Worm (Caenorhabditis elegans) whole organism, early embryonic: Measurements from ENCODE around the gene srt-34.

Experiments
- B0310.2 ChIP-seq: sonication (generic microtip); optimal IDR thresholded peaks from 2 replicates; lab custom pipeline; 2016; ENCODE audit warnings: mild to moderate bottlenecking, missing genetic modification characterization, missing compliant biosample characterization
- F13C5.2 ChIP-seq: sonication (generic microtip); optimal IDR thresholded peaks from 2 replicates; lab custom pipeline; 2017; ENCODE audit warnings: mild to moderate bottlenecking, missing genetic modification characterization, inconsistent platforms, missing compliant biosample characterization
- aly-1 ChIP-seq: sonication (generic microtip); optimal IDR thresholded peaks from 2 replicates; lab custom pipeline; 2016; ENCODE audit warnings: missing genetic modification characterization, missing compliant biosample characterization
- ama-1 ChIP-seq: fragments of 150-350 bp; optimal IDR thresholded peaks from 2 replicates; lab custom pipeline; 2014
- ceh-13 ChIP-seq: fragments of 200-800 bp; sonication (Bioruptor generic); optimal IDR thresholded peaks from 2 replicates; lab custom pipeline; 2018; ENCODE audit warnings: mild to moderate bottlenecking, missing genetic modification characterization, missing compliant biosample characterization
- ceh-36 ChIP-seq: sonication (generic microtip); optimal IDR thresholded peaks from 2 replicates; lab custom pipeline; 2016; ENCODE audit warnings: missing genetic modification characterization, inconsistent platforms, missing compliant biosample characterization
- ets-7 ChIP-seq: sonication (generic microtip); optimal IDR thresholded peaks from 2 replicates; lab custom pipeline; 2016; ENCODE audit warnings: missing genotype, missing genetic modification characterization, missing compliant biosample characterization
- flt-1 ChIP-seq: fragments of 200-800 bp; sonication (Bioruptor generic); IDR thresholded peaks from 2 replicates; pipeline ENCODE4 v1.3.6; 2022; ENCODE audit warnings: missing genetic modification characterization, missing compliant biosample characterization
- hmbx-1 ChIP-seq: sonication (generic microtip); optimal IDR thresholded peaks from 2 replicates; lab custom pipeline; 2016; ENCODE audit warnings: mild to moderate bottlenecking, missing genetic modification characterization, missing compliant biosample characterization
- hmg-4 ChIP-seq: fragments of 200-800 bp; sonication (Bioruptor generic); optimal IDR thresholded peaks from 2 replicates; lab custom pipeline; 2018; ENCODE audit warnings: mild to moderate bottlenecking, missing genetic modification characterization, missing compliant biosample characterization
- hnd-1 ChIP-seq: sonication (generic microtip); optimal IDR thresholded peaks from 2 replicates; lab custom pipeline; 2016; ENCODE audit warnings: missing genetic modification characterization, missing compliant biosample characterization
- pes-1 ChIP-seq: fragments of 200-800 bp; sonication (Bioruptor generic); IDR thresholded peaks from 2 replicates; pipeline ENCODE4 v1.3.6; 2022; ENCODE audit warnings: missing genetic modification reagents, missing genetic modification characterization, missing compliant biosample characterization
- scrt-1 ChIP-seq: fragments of 200-800 bp; sonication (Bioruptor generic); IDR thresholded peaks from 2 replicates; pipeline ENCODE4 v1.3.6; 2022; ENCODE audit warnings: missing genetic modification characterization, missing compliant biosample characterization
- sea-1 ChIP-seq: fragments of 200-800 bp; sonication (Bioruptor generic); conservative IDR thresholded peaks from 2 replicates; pipeline ENCODE4 v1.3.6; 2022; ENCODE audit warnings: missing genetic modification characterization, missing compliant biosample characterization
- tbx-11 ChIP-seq: fragments of 200-800 bp; sonication (Bioruptor generic); IDR thresholded peaks from 2 replicates; pipeline ENCODE4 v1.3.6; 2022; ENCODE audit warnings: missing genetic modification characterization, missing compliant biosample characterization
- tbx-37 ChIP-seq: fragments of 200-800 bp; sonication (Bioruptor generic); conservative IDR thresholded peaks from 2 replicates; pipeline ENCODE4 v1.3.6; 2022; ENCODE audit warnings: missing genetic modification reagents, missing genetic modification characterization, missing compliant biosample characterization
- tra-4 ChIP-seq: sonication (generic microtip); optimal IDR thresholded peaks from 2 replicates; lab custom pipeline; 2017; ENCODE audit warnings: missing genetic modification characterization, missing compliant biosample characterization

The srt-34 gene

DNA sequence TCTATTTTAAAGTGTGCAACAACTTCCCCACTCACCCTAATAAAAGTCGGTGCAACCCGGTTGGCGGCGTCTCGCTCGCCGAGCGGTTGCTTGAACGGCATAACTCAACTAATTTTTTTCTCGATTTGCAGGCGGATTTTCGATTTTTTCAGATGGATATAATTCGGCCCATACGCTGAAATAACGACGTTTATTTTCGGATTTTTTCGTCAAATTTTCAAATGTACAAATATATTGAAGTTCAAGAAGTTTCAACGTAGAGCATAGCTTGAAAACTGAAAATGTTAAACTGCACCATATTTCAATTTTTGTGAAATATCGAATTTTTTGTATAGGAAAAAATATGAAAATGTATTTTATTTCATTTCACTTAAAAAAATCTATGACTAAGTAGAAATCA lies 10.3 kb downstream of the srt-34 start, which contains the start of gene ketn-1:
TSS of gene ketn-1 (minus strand) at position 101 of the 400 bp plus-strand sequence.
- TF ChIP-seq hmbx-1 (tag; lab: Kevin White, UChicago) = no peak
- no peak; the same call in 1 of the 2 replicates for TF ChIP-seq tbx-11 (GFP tag; lab: Robert Waterston, UW)
- TF ChIP-seq ets-7 (tag; lab: Kevin White, UChicago) = no peak
- TF ChIP-seq sea-1 (GFP tag; lab: Robert Waterston, UW) = no peak
- no peak for TF ChIP-seq tbx-37 (GFP tag; lab: Robert Waterston, UW)
- TF ChIP-seq B0310.2 = no peak
- no peak for TF ChIP-seq pes-1 (GFP tag; lab: Robert Waterston, UW)
- TF ChIP-seq ceh-13 = no peak
- no peak for TF ChIP-seq aly-1
- TF ChIP-seq ama-1 (lab: Kevin White, UChicago) = no peak
- TF ChIP-seq scrt-1 (GFP tag; lab: Robert Waterston, UW) = no peak
- TF ChIP-seq F13C5.2 (tag; lab: Kevin White, UChicago) = no peak
- no peak for TF ChIP-seq flt-1 (GFP tag; lab: Robert Waterston, UW)
- TF ChIP-seq ceh-36 (tag; lab: Kevin White, UChicago) = no peak
- no peak for TF ChIP-seq hnd-1 (tag; lab: Kevin White, UChicago)
- no peak for TF ChIP-seq hmg-4 (GFP tag; lab: Kevin White, UChicago)
- TF ChIP-seq tra-4 (tag; lab: Kevin White, UChicago) = no peak

DNA sequence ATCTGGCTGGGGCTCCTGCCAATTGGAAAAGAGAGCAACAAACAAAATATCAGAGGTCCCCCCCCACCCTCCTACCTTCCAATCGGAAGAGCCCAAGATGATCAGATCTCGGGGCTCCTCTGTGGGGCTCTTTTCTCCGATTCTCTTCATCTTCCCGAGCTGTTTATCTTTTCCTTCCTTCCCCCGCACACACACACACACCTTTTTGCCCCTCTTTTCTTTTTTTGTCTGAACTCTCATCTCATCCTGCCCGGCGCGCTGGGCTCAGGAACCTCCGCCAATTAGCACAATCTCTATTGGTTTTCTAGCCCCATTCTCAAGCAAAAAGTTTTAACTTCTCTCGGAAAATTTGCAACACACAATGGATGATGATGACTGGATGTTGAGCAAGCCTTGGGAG lies 14.8 kb downstream of the srt-34 start:
- no peak for TF ChIP-seq F13C5.2 (tag; lab: Kevin White, UChicago)

- TF ChIP-seq hmg-4 (GFP tag; lab: Kevin White, UChicago) (no peak), hmbx-1 (tag; lab: Kevin White, UChicago) (no peak), tra-4 (tag; lab: Kevin White, UChicago) (no peak), ets-7 (tag; lab: Kevin White, UChicago) (no peak), tbx-11 (GFP tag; lab: Robert Waterston, UW) (no peak), aly-1 (no peak), ceh-36 (tag; lab: Kevin White, UChicago) (no peak), hnd-1 (tag; lab: Kevin White, UChicago) (no peak), scrt-1 (GFP tag; lab: Robert Waterston, UW) (no peak), B0310.2 (no peak), ama-1 (lab: Kevin White, UChicago) (no peak), pes-1 (GFP tag; lab: Robert Waterston, UW) (no peak), ceh-13 (no peak), tbx-37 (GFP tag; lab: Robert Waterston, UW) (no peak), F13C5.2 (tag; lab: Kevin White, UChicago) (no peak), flt-1 (GFP tag; lab: Robert Waterston, UW) (no peak), sea-1 (GFP tag; lab: Robert Waterston, UW) (no peak)
Measured at ce11 chrV:2801955-2802354, 16.1 kb downstream of the srt-34 start.

- no peak for TF ChIP-seq ama-1 (lab: Kevin White, UChicago)
- TF ChIP-seq tra-4 (tag; lab: Kevin White, UChicago) = no peak
- TF ChIP-seq ets-7 (tag; lab: Kevin White, UChicago) = no peak
- no peak for TF ChIP-seq F13C5.2 (tag; lab: Kevin White, UChicago)
- TF ChIP-seq tbx-37 (GFP tag; lab: Robert Waterston, UW) = no peak
- TF ChIP-seq hmbx-1 (tag; lab: Kevin White, UChicago) = no peak
- no peak for TF ChIP-seq hnd-1 (tag; lab: Kevin White, UChicago)
- no peak for TF ChIP-seq sea-1 (GFP tag; lab: Robert Waterston, UW)
- no peak for TF ChIP-seq flt-1 (GFP tag; lab: Robert Waterston, UW)
- TF ChIP-seq B0310.2 = no peak
- TF ChIP-seq ceh-13 = no peak
- no peak for TF ChIP-seq pes-1 (GFP tag; lab: Robert Waterston, UW)
- TF ChIP-seq tbx-11 (GFP tag; lab: Robert Waterston, UW) = no peak
- TF ChIP-seq hmg-4 (GFP tag; lab: Kevin White, UChicago) = no peak
Measured at ce11 chrV:2800676-2801075, 17.3 kb downstream of the srt-34 start.

DNA sequence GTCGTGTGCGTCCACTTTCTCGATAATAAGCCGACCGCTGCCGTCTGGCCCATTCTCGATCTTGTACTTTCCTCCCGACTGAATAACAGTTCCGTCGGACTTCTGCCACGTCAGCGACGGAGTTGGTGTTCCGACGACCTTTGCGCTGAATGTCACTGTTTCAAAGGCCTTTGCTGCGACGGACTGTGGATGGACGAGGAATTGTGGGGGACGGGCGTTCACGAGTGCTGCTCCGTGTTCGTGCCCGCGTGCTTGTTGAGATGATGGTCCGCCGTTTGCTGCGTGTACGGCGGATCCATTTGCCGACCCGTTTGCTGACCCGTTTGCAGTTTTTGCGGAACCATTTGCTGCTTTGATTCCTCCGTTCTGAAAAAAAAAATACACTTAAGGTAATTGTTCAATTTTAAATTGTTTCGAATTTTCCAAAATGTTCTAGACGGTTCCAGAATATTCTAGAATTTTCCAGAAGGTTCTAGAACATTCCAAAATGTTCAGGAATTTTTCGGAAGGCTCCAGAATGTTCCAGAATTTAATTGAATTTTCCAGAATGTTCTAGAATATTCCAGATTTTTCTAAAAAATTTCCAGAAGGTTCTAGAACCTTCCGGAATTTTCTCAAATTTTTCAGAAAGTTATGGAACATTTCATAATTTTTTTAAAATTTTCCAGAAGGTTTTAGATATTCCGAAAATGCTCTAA lies 18.7 kb downstream of the srt-34 start:
- TF ChIP-seq ama-1 (lab: Kevin White, UChicago) (no peak), B0310.2 (no peak), F13C5.2 (tag; lab: Kevin White, UChicago) (no peak)

DNA sequence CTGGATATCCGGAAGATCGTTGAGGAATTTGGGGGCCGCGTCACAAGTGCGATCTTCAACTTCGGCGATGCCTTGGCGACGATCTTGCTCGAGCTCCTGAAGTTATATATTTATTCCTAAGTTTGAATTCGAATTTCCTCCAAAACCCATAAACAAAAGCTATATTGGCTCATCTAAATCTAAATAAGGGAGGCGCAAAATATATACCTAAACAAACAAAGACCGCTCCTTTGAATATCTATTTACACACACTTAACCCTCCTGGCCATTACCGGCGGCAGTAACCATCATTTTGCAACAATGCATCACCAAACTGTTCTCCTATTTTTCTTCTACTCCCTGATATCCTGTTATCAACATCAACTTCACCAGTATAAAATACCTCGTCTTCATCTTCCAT lies 22.0 kb downstream of the srt-34 start, which contains the start of gene F54E2.2:
TSS of gene F54E2.2 (plus strand) at position 301 of the 400 bp plus-strand sequence.
- TF ChIP-seq B0310.2 (no peak), F13C5.2 (tag; lab: Kevin White, UChicago) (no peak), ceh-36 (tag; lab: Kevin White, UChicago) (no peak), scrt-1 (GFP tag; lab: Robert Waterston, UW) (no peak), ets-7 (tag; lab: Kevin White, UChicago) (no peak), tra-4 (tag; lab: Kevin White, UChicago) (no peak), tbx-11 (GFP tag; lab: Robert Waterston, UW) (no peak), hnd-1 (tag; lab: Kevin White, UChicago) (no peak), hmbx-1 (tag; lab: Kevin White, UChicago) (no peak), ama-1 (lab: Kevin White, UChicago) (no peak), ceh-13 (no peak)

DNA sequence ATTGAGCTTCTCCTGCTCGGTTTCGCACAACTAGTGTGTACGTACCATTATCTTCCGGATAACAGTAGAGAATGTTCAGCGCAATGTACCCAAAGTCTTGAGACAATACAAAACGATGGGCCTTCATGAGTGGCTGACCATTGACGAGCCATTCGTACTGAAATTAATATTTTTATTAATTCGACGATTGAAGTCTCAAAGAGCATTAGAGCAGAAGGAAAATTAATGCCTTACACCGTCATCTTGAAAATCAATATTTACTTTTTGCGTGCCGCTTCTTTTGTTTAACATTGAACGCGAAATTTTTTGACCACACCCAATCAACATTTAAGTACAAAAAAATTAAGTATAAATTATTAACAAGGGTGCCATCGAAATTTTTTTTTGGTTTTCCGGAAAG lies 25.1 kb downstream of the srt-34 start:
- no peak for TF ChIP-seq B0310.2
- TF ChIP-seq ets-7 (tag; lab: Kevin White, UChicago) = no peak
- no peak for TF ChIP-seq F13C5.2 (tag; lab: Kevin White, UChicago)
- TF ChIP-seq scrt-1 (GFP tag; lab: Robert Waterston, UW) = no peak
